Worm (Caenorhabditis elegans): Measurements from ENCODE around the gene E04F6.9.

ce11 chrII:7255614-7256162 lies 43.7 kb upstream of the E04F6.9 start, which contains the start of gene F32A5.8:
- no peak for TF ChIP-seq nhr-19 (GFP tag; conservative IDR thresholded peaks at IDR 0.05)
- no peak for TF ChIP-seq snpc-4 (tag; optimal IDR thresholded peaks at IDR 0.05)
- no peak for TF ChIP-seq ztf-11 (tag; optimal IDR thresholded peaks at IDR 0.05)
- no peak for TF ChIP-seq pqm-1 (tag; optimal IDR thresholded peaks at IDR 0.05)
- TF ChIP-seq fkh-10 (GFP tag; optimal IDR thresholded peaks at IDR 0.05) = no peak
- TF ChIP-seq nhr-76 (tag; optimal IDR thresholded peaks at IDR 0.05) = no peak
- no peak for TF ChIP-seq sptf-1 (tag; optimal IDR thresholded peaks at IDR 0.05)
- TF ChIP-seq lin-39 (tag; optimal IDR thresholded peaks at IDR 0.05) = no peak
- TF ChIP-seq nhr-11 (tag; optimal IDR thresholded peaks at IDR 0.05) = no peak
- TF ChIP-seq ces-1 (GFP tag; optimal IDR thresholded peaks at IDR 0.05) = no peak
